Worm (Caenorhabditis elegans) whole organism, L4 larva: ENCODE data around the gene madf-3.
A peak's percentile ranks its signal among the peaks of the same experiment; 100 is the strongest.

ENCODE experiments used
- F37D6.2 ChIP-seq: sonication (generic microtip); optimal IDR thresholded peaks from 2 replicates; lab custom pipeline; 2016; ENCODE audit warnings: mild to moderate bottlenecking, missing genetic modification characterization, missing compliant biosample characterization
- F44E2.7 ChIP-seq: fragments of 200-800 bp; sonication (Bioruptor generic); IDR thresholded peaks from 2 replicates; pipeline ENCODE4 v2.1.2; 2022; ENCODE audit warnings: missing genetic modification characterization, missing compliant biosample characterization
- R02D3.7 ChIP-seq: fragments of 150-350 bp; sonication (generic microtip); optimal IDR thresholded peaks from 3 replicates; lab custom pipeline; 2014; ENCODE audit warnings: missing biosample characterization, missing genetic modification characterization
- T20F7.1 ChIP-seq: fragments of 200-800 bp; sonication (Bioruptor generic); optimal IDR thresholded peaks from 2 replicates; lab custom pipeline; 2018; ENCODE audit warnings: mild to moderate bottlenecking, missing genetic modification characterization, missing compliant biosample characterization
- T26A8.4 ChIP-seq: fragments of 200-800 bp; sonication (Bioruptor generic); IDR thresholded peaks from 2 replicates; pipeline ENCODE4 v1.3.6; 2022; ENCODE audit warnings: missing genetic modification characterization, missing compliant biosample characterization
- Y105C5A.15 ChIP-seq: fragments of 200-800 bp; sonication (Bioruptor generic); IDR thresholded peaks from 2 replicates; pipeline ENCODE4 v1.3.6; 2022; ENCODE audit warnings: missing genetic modification characterization, missing compliant biosample characterization
- Y48G9A.11 ChIP-seq: fragments of 200-800 bp; sonication (Bioruptor generic); IDR thresholded peaks from 2 replicates; pipeline ENCODE4 v1.3.6; 2022; ENCODE audit warnings: missing genetic modification reagents, missing genetic modification characterization, missing compliant biosample characterization
- Y5F2A.4 ChIP-seq: fragments of 200-800 bp; sonication (Bioruptor generic); optimal IDR thresholded peaks from 2 replicates; lab custom pipeline; 2018; ENCODE audit warnings: mild to moderate bottlenecking, missing genetic modification characterization, missing compliant biosample characterization
- ZK546.5 ChIP-seq, 2 experiments: sonication (generic microtip); optimal IDR thresholded peaks; 2 replicates each; lab custom pipeline; 2017; ENCODE audit warnings: missing biosample characterization in 2 of 2, missing genetic modification characterization in 2 of 2
- aha-1 ChIP-seq: fragments of 150-350 bp; peaks from one replicate; lab custom pipeline; 2014; ENCODE audit warnings: missing biosample characterization, missing genetic modification characterization
- ama-1 ChIP-seq: fragments of 150-350 bp; optimal IDR thresholded peaks from 2 replicates; lab custom pipeline; 2014; ENCODE audit warnings: inconsistent platforms, mixed read lengths
- attf-4 ChIP-seq: sonication (generic microtip); optimal IDR thresholded peaks from 3 replicates; lab custom pipeline; 2017; ENCODE audit warnings: missing biosample characterization, missing genetic modification characterization
- ceh-20 ChIP-seq: fragments of 200-800 bp; sonication (Bioruptor generic); IDR thresholded peaks from 2 replicates; pipeline ENCODE4 v1.3.6; 2022; ENCODE audit warnings: missing genetic modification reagents, missing genetic modification characterization, missing compliant biosample characterization
- ceh-28 ChIP-seq: fragments of 150-350 bp; optimal IDR thresholded peaks from 2 replicates; lab custom pipeline; 2014; ENCODE audit warnings: missing biosample characterization, missing genetic modification reagents, missing genetic modification characterization
- ceh-62 ChIP-seq: sonication (generic microtip); optimal IDR thresholded peaks from 2 replicates; lab custom pipeline; 2017; ENCODE audit warnings: missing biosample characterization, missing genetic modification characterization
- ceh-82 ChIP-seq: sonication (generic microtip); optimal IDR thresholded peaks from 2 replicates; lab custom pipeline; 2017; ENCODE audit warnings: missing biosample characterization, missing genetic modification characterization
- ces-1 ChIP-seq: fragments of 150-350 bp; sonication (generic microtip); optimal IDR thresholded peaks from 4 replicates; lab custom pipeline; 2014; ENCODE audit warnings: missing biosample characterization, missing genetic modification reagents, missing genetic modification characterization
- daf-12 ChIP-seq: fragments of 150-350 bp; optimal IDR thresholded peaks from 2 replicates; lab custom pipeline; 2014; ENCODE audit warnings: missing biosample characterization, missing genetic modification reagents, missing genetic modification characterization
- daf-8 ChIP-seq: fragments of 200-800 bp; sonication (Bioruptor generic); IDR thresholded peaks from 2 replicates; pipeline ENCODE4 v1.3.6; 2022; ENCODE audit warnings: missing genetic modification characterization, missing compliant biosample characterization
- dmd-6 ChIP-seq: fragments of 200-800 bp; sonication (Bioruptor generic); IDR thresholded peaks from 2 replicates; pipeline ENCODE4 v1.3.6; 2022; ENCODE audit warnings: missing genetic modification reagents, missing genetic modification characterization, missing compliant biosample characterization
- dmd-8 ChIP-seq: fragments of 200-800 bp; sonication (Bioruptor generic); IDR thresholded peaks from 2 replicates; pipeline ENCODE4 v1.3.6; 2022; ENCODE audit warnings: missing genetic modification characterization, missing compliant biosample characterization
- dpl-1 ChIP-seq: fragments of 150-350 bp; optimal IDR thresholded peaks from 2 replicates; lab custom pipeline; 2014; ENCODE audit warnings: missing biosample characterization, missing genetic modification reagents, missing genetic modification characterization
- duxl-1 ChIP-seq: sonication (generic microtip); optimal IDR thresholded peaks from 2 replicates; lab custom pipeline; 2016; ENCODE audit warnings: mild to moderate bottlenecking, missing genetic modification characterization, moderate library complexity, missing compliant biosample characterization; ENCODE audit not compliant: poor library complexity
- dve-1 ChIP-seq: sonication (generic microtip); optimal IDR thresholded peaks from 2 replicates; lab custom pipeline; 2017; ENCODE audit warnings: antibody characterized with exemption, mild to moderate bottlenecking, missing genetic modification characterization, missing compliant biosample characterization; ENCODE audit not compliant: insufficient read depth
- egl-43 ChIP-seq: fragments of 200-800 bp; sonication (Bioruptor generic); IDR thresholded peaks from 2 replicates; pipeline ENCODE4 v1.3.6; 2022; ENCODE audit warnings: missing genetic modification reagents, missing genetic modification characterization, missing compliant biosample characterization
- fos-1 ChIP-seq: fragments of 150-350 bp; optimal IDR thresholded peaks from 2 replicates; lab custom pipeline; 2014; ENCODE audit warnings: missing biosample characterization, missing genetic modification characterization
- hlh-11 ChIP-seq: fragments of 200-800 bp; sonication (Bioruptor generic); optimal IDR thresholded peaks from 2 replicates; lab custom pipeline; 2018; ENCODE audit warnings: mild to moderate bottlenecking, missing genetic modification characterization, missing compliant biosample characterization
- lir-3 ChIP-seq: sonication (generic microtip); optimal IDR thresholded peaks from 2 replicates; lab custom pipeline; 2016; ENCODE audit warnings: mild to moderate bottlenecking, missing genetic modification characterization, missing compliant biosample characterization
- lsy-2 ChIP-seq, 2 experiments: fragments of 150-350 bp in 1 of 2; sonication (generic microtip) in 1 of 2; optimal IDR thresholded peaks; 2 replicates each; lab custom pipeline; 2014 to 2017; ENCODE audit warnings: missing biosample characterization in 2 of 2, missing genetic modification characterization in 2 of 2
- madf-5 ChIP-seq, 2 experiments: fragments of 200-800 bp; sonication (Bioruptor generic); IDR thresholded peaks; 2 replicates each; pipeline ENCODE4 v1.3.6; 2022; ENCODE audit warnings: missing compliant biosample characterization in 2 of 2, missing genetic modification characterization in 2 of 2
- mdl-1 ChIP-seq, 2 experiments: fragments of 150-350 bp in 1 of 2; sonication (generic microtip) in 1 of 2; optimal IDR thresholded peaks; 2 replicates each; lab custom pipeline; 2014 to 2017; ENCODE audit warnings: missing biosample characterization in 2 of 2, missing genetic modification characterization in 2 of 2
- mep-1 ChIP-seq: fragments of 150-350 bp; sonication (generic microtip); optimal IDR thresholded peaks from 3 replicates; lab custom pipeline; 2014; ENCODE audit warnings: missing biosample characterization, missing genetic modification characterization
- mxl-3 ChIP-seq: fragments of 200-800 bp; sonication (Bioruptor generic); optimal IDR thresholded peaks from 2 replicates; lab custom pipeline; 2018; ENCODE audit warnings: mild to moderate bottlenecking, missing genetic modification characterization, missing compliant biosample characterization
- nhr-237 ChIP-seq: sonication (generic microtip); optimal IDR thresholded peaks from 2 replicates; lab custom pipeline; 2017; ENCODE audit warnings: missing biosample characterization, missing genetic modification characterization
- nhr-42 ChIP-seq: fragments of 200-800 bp; sonication (Bioruptor generic); IDR thresholded peaks from 2 replicates; pipeline ENCODE4 v1.3.6; 2022; ENCODE audit warnings: missing genetic modification characterization, missing compliant biosample characterization
- nhr-48 ChIP-seq: sonication (generic microtip); optimal IDR thresholded peaks from 2 replicates; lab custom pipeline; 2016; ENCODE audit warnings: mild to moderate bottlenecking, missing genetic modification characterization, missing compliant biosample characterization
- nhr-76 ChIP-seq: fragments of 150-350 bp; optimal IDR thresholded peaks from 2 replicates; lab custom pipeline; 2014; ENCODE audit warnings: missing biosample characterization, missing genetic modification characterization
- rbr-2 ChIP-seq: sonication (generic microtip); optimal IDR thresholded peaks from 2 replicates; lab custom pipeline; 2016; ENCODE audit warnings: missing genotype, missing genetic modification characterization, missing compliant biosample characterization
- set-16 ChIP-seq: fragments of 200-800 bp; sonication (Bioruptor generic); IDR thresholded peaks from 2 replicates; pipeline ENCODE4 v1.3.6; 2022; ENCODE audit warnings: missing genetic modification reagents, missing genetic modification characterization, missing compliant biosample characterization
- skn-1 ChIP-seq: fragments of 150-350 bp; optimal IDR thresholded peaks from 2 replicates; lab custom pipeline; 2014; ENCODE audit warnings: missing biosample characterization, missing genetic modification characterization
- snpc-4 ChIP-seq: fragments of 150-350 bp; optimal IDR thresholded peaks from 2 replicates; lab custom pipeline; 2014; ENCODE audit warnings: missing biosample characterization, missing genetic modification characterization
- tag-97 ChIP-seq: fragments of 200-800 bp; sonication (Bioruptor generic); IDR thresholded peaks from 2 replicates; pipeline ENCODE4 v1.3.6; 2022; ENCODE audit warnings: missing genetic modification characterization, missing compliant biosample characterization
- tra-1 ChIP-seq: fragments of 200-800 bp; sonication (Bioruptor generic); IDR thresholded peaks from 2 replicates; pipeline ENCODE4 v1.3.6; 2022; ENCODE audit warnings: missing genetic modification reagents, missing genetic modification characterization, missing compliant biosample characterization
- unc-39 ChIP-seq: sonication (generic microtip); optimal IDR thresholded peaks from 2 replicates; lab custom pipeline; 2017; ENCODE audit warnings: missing biosample characterization, missing genetic modification characterization
- unc-62 ChIP-seq, 3 experiments: fragments of 150-350 bp in 1 of 3; sonication (generic microtip); optimal IDR thresholded peaks in 2 of 3; peaks in 1 of 3; 1 replicate in 1 of 3; 2 replicates in 2 of 3; lab custom pipeline; 2014 to 2017; ENCODE audit warnings: missing biosample characterization in 3 of 3, missing genetic modification characterization in 3 of 3, missing genetic modification reagents in 3 of 3, missing genotype in 1 of 3
- vab-7 ChIP-seq: fragments of 200-800 bp; sonication (Bioruptor generic); IDR thresholded peaks from 2 replicates; pipeline ENCODE4 v1.3.6; 2022; ENCODE audit warnings: missing genetic modification reagents, missing genetic modification characterization, missing compliant biosample characterization
- zag-1 ChIP-seq: fragments of 150-350 bp; optimal IDR thresholded peaks from 2 replicates; lab custom pipeline; 2014; ENCODE audit warnings: missing biosample characterization, missing genetic modification characterization
- zfp-2 ChIP-seq: sonication (generic microtip); optimal IDR thresholded peaks from 2 replicates; lab custom pipeline; 2016; ENCODE audit warnings: mild to moderate bottlenecking, missing genetic modification characterization, missing compliant biosample characterization
- ztf-11 ChIP-seq: fragments of 150-350 bp; optimal IDR thresholded peaks from 2 replicates; lab custom pipeline; 2014; ENCODE audit warnings: missing biosample characterization, missing genetic modification characterization
- ztf-7 ChIP-seq: fragments of 150-350 bp; optimal IDR thresholded peaks from 2 replicates; lab custom pipeline; 2014; ENCODE audit warnings: missing biosample characterization, missing genetic modification characterization

Gene madf-3

DNA sequence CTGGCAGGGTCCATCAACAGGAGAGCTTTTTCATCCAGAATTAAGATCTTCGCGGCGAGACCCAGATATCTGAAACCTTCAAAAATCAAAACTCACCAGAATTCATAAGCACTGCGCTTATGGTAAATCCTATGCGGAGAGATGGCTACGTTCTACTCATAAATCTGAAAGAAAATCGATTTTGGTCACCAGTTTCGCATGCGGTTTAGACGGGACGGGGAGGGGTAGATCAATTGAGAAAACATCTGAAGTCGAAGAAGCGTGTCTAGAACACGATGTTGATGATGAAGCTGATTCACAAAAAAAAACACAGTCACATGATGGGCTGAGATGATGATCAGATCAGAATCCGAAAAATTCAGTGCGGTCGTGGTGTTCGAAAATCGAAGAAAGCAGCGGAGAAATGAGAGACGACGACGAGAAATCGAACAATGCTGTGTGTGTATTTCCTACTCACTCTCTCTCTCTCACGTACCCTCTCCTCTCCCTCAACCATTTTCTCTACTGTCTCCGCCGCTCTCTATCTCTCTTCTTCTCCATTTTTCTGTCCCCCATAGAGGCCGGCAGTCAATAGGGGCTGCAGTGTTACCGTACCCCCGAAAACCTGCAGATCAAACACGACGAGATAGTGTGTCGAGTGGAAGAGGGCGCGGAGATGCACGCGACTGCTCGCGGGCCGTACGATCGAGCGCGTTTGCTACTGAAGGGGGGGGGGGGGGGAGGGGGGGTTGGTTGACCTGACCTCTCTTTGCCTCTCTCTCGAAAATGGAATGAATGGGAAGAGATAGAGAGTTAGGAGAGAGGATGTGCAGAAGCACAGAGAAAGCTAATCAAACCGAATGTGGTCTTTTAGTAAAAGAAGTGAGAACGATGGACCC, 42.0 kb downstream of the madf-3 start, which contains the start of gene ntl-2 (continued):
- no peak for TF ChIP-seq ces-1 (GFP tag; lab: Kevin White, UChicago)
- TF ChIP-seq set-16 (GFP tag; lab: Robert Waterston, UW), result peak; percentile 100
- peak; percentile 32 to 96 for TF ChIP-seq ZK546.5 (tag; optimal IDR thresholded peaks at IDR 0.05; lab: Kevin White, UChicago)
- peak in 1 of 2 experiments; percentile 96 for TF ChIP-seq unc-62 (GFP tag; optimal IDR thresholded peaks at IDR 0.05 in 1 of 2; lab: Kevin White, UChicago)
- TF ChIP-seq unc-62 (tag; optimal IDR thresholded peaks at IDR 0.05; lab: Kevin White, UChicago), result no peak
- peak; percentile 98 to 99 for TF ChIP-seq lsy-2 (tag; optimal IDR thresholded peaks at IDR 0.05; lab: Kevin White, UChicago)
- no peak for TF ChIP-seq Y105C5A.15 (GFP tag; lab: Robert Waterston, UW)
- TF ChIP-seq ceh-62, result no peak
- peak; percentile 98 for TF ChIP-seq mep-1
- TF ChIP-seq R02D3.7, result no peak
- TF ChIP-seq duxl-1 (tag; lab: Kevin White, UChicago), result peak; percentile 86
- TF ChIP-seq zag-1 (tag; lab: Kevin White, UChicago), result peak; percentile 10
- no peak for TF ChIP-seq skn-1 (tag; lab: Kevin White, UChicago)
- no peak for TF ChIP-seq tag-97 (GFP tag; lab: Robert Waterston, UW)
- peak; percentile 77 for TF ChIP-seq dpl-1 (GFP tag; lab: Kevin White, UChicago)
- no peak for TF ChIP-seq attf-4 (tag; lab: Kevin White, UChicago)
- peak; percentile 10 for TF ChIP-seq ama-1 (lab: Kevin White, UChicago)
- peak; percentile 92 for TF ChIP-seq T26A8.4
- TF ChIP-seq ztf-7 (tag; lab: Kevin White, UChicago), result peak; percentile 53
- TF ChIP-seq snpc-4, result no peak
- TF ChIP-seq T20F7.1 (GFP tag; lab: Kevin White, UChicago), result peak; percentile 73
- peak; percentile 90 for TF ChIP-seq dmd-6
- TF ChIP-seq ceh-82 (tag; lab: Kevin White, UChicago), result no peak
- no peak for TF ChIP-seq fos-1 (tag; lab: Kevin White, UChicago)
- TF ChIP-seq dve-1 (tag; lab: Kevin White, UChicago), result peak; percentile 97
- peak; percentile 79 for TF ChIP-seq Y5F2A.4 (GFP tag; lab: Kevin White, UChicago)
- TF ChIP-seq Y48G9A.11 (GFP tag; lab: Robert Waterston, UW), result no peak
- TF ChIP-seq lir-3 (tag; lab: Kevin White, UChicago), result no peak
- peak; percentile 99 for TF ChIP-seq hlh-11
- peak; percentile 87 for TF ChIP-seq egl-43 (GFP tag; lab: Robert Waterston, UW)
- peak; percentile 96 for TF ChIP-seq mxl-3
- TF ChIP-seq madf-5 (GFP tag; IDR thresholded peaks at IDR 0.05; lab: Robert Waterston, UW), result peak in 1 of 2 experiments; percentile 93; a peak in 2 of 4 replicates
- TF ChIP-seq ceh-28 (tag; lab: Kevin White, UChicago), result peak; percentile 71
- peak; percentile 90 for TF ChIP-seq nhr-42 (GFP tag; lab: Robert Waterston, UW)
- TF ChIP-seq dmd-8 (GFP tag; lab: Robert Waterston, UW), result no peak
- peak; percentile 98 for TF ChIP-seq aha-1 (tag; lab: Kevin White, UChicago)
- peak; percentile 84 for TF ChIP-seq tra-1 (GFP tag; lab: Robert Waterston, UW)
- TF ChIP-seq mdl-1 (tag; optimal IDR thresholded peaks at IDR 0.05; lab: Kevin White, UChicago), result peak; percentile 69 to 97
- TF ChIP-seq zfp-2 (tag; lab: Kevin White, UChicago), result peak; percentile 76
- TF ChIP-seq ceh-20, result peak; percentile 89
- TF ChIP-seq F37D6.2 (tag; lab: Kevin White, UChicago), result peak; percentile 87
- TF ChIP-seq unc-39 (tag; lab: Kevin White, UChicago), result no peak
- no peak for TF ChIP-seq nhr-76 (tag; lab: Kevin White, UChicago)
- no peak for TF ChIP-seq daf-12 (tag; lab: Kevin White, UChicago)
- 0 out of 2 replicates have a peak, but pooled peaks have one; percentile 7 for TF ChIP-seq F44E2.7 (GFP tag; lab: Robert Waterston, UW)
- TF ChIP-seq nhr-48 (tag; lab: Kevin White, UChicago), result peak; percentile 77
- TF ChIP-seq ztf-11, result no peak
- TF ChIP-seq rbr-2 (tag; lab: Kevin White, UChicago), result peak; percentile 94
- TF ChIP-seq vab-7, result peak; percentile 74
- peak; percentile 28 for TF ChIP-seq nhr-237 (tag; lab: Kevin White, UChicago)
- 0 out of 2 replicates have a peak, but pooled peaks have one; percentile 44 for TF ChIP-seq daf-8 (GFP tag; lab: Robert Waterston, UW)
